Worm (Caenorhabditis elegans) whole organism, L3 larva: ENCODE data around the gene mif-2.

Experiments
- R02D3.7 ChIP-seq: fragments of 150-350 bp; optimal IDR thresholded peaks from 2 replicates; lab custom pipeline; 2014; ENCODE audit warnings: missing biosample characterization, missing genetic modification characterization
- ZK546.5 ChIP-seq: sonication (generic microtip); optimal IDR thresholded peaks from 2 replicates; lab custom pipeline; 2017; ENCODE audit warnings: missing biosample characterization, missing genetic modification characterization
- aly-2 ChIP-seq: fragments of 150-350 bp; optimal IDR thresholded peaks from 2 replicates; lab custom pipeline; 2014; ENCODE audit warnings: missing biosample characterization, missing genetic modification characterization
- ama-1 ChIP-seq: fragments of 150-350 bp; optimal IDR thresholded peaks from 2 replicates; lab custom pipeline; 2018
- ceh-16 ChIP-seq: sonication (generic microtip); optimal IDR thresholded peaks from 2 replicates; lab custom pipeline; 2017; ENCODE audit warnings: missing biosample characterization, missing genetic modification characterization
- ceh-28 ChIP-seq: fragments of 150-350 bp; optimal IDR thresholded peaks from 2 replicates; lab custom pipeline; 2014; ENCODE audit warnings: missing biosample characterization, missing genetic modification reagents, missing genetic modification characterization
- ceh-82 ChIP-seq: fragments of 150-350 bp; optimal IDR thresholded peaks from 2 replicates; lab custom pipeline; 2014; ENCODE audit warnings: missing biosample characterization, missing genetic modification characterization
- ceh-9 ChIP-seq: sonication (generic microtip); optimal IDR thresholded peaks from 2 replicates; lab custom pipeline; 2018; ENCODE audit warnings: missing biosample characterization, missing genetic modification characterization
- daf-12 ChIP-seq: fragments of 150-350 bp; optimal IDR thresholded peaks from 2 replicates; lab custom pipeline; 2014; ENCODE audit warnings: missing biosample characterization, missing genetic modification reagents, missing genetic modification characterization
- egl-27 ChIP-seq: sonication (generic microtip); optimal IDR thresholded peaks from 4 replicates; lab custom pipeline; 2017; ENCODE audit warnings: missing biosample characterization, missing genetic modification reagents, missing genetic modification characterization
- egl-5 ChIP-seq: fragments of 150-350 bp; optimal IDR thresholded peaks from 2 replicates; lab custom pipeline; 2017; ENCODE audit warnings: missing biosample characterization, missing genetic modification reagents, missing genetic modification characterization, inconsistent platforms
- elt-1 ChIP-seq: fragments of 150-350 bp; optimal IDR thresholded peaks from 2 replicates; lab custom pipeline; 2014; ENCODE audit warnings: missing biosample characterization, missing genetic modification characterization
- elt-2 ChIP-seq: sonication (generic microtip); optimal IDR thresholded peaks from 2 replicates; lab custom pipeline; 2016; ENCODE audit warnings: missing genetic modification reagents, mild to moderate bottlenecking, missing genetic modification characterization, missing compliant biosample characterization
- elt-3 ChIP-seq, 3 experiments: fragments of 150-350 bp in 1 of 3; sonication (generic microtip) in 2 of 3; optimal IDR thresholded peaks; 2 replicates in 2 of 3; 4 replicates in 1 of 3; lab custom pipeline; 2014 to 2017; ENCODE audit warnings: missing biosample characterization in 3 of 3, missing genetic modification characterization in 3 of 3
- eor-1 ChIP-seq, 2 experiments: fragments of 150-350 bp; optimal IDR thresholded peaks; 2 replicates each; lab custom pipeline; 2014 to 2018; ENCODE audit warnings: missing biosample characterization in 2 of 2, missing genetic modification characterization in 2 of 2
- fkh-10 ChIP-seq: sonication (generic microtip); optimal IDR thresholded peaks from 2 replicates; lab custom pipeline; 2017; ENCODE audit warnings: missing biosample characterization, missing genetic modification reagents, missing genetic modification characterization
- fkh-2 ChIP-seq: fragments of 150-350 bp; optimal IDR thresholded peaks from 2 replicates; lab custom pipeline; 2014; ENCODE audit warnings: missing biosample characterization, missing genetic modification reagents, missing genetic modification characterization
- fos-1 ChIP-seq: fragments of 150-350 bp; optimal IDR thresholded peaks from 2 replicates; lab custom pipeline; 2014; ENCODE audit warnings: missing biosample characterization, missing genetic modification characterization
- hmg-11 ChIP-seq: sonication (generic microtip); optimal IDR thresholded peaks from 2 replicates; lab custom pipeline; 2016; ENCODE audit warnings: missing genetic modification characterization, missing compliant biosample characterization
- jun-1 ChIP-seq: fragments of 150-350 bp; optimal IDR thresholded peaks from 2 replicates; lab custom pipeline; 2014; ENCODE audit warnings: missing biosample characterization, missing genetic modification reagents, missing genetic modification characterization
- lin-15B ChIP-seq: fragments of 150-350 bp; optimal IDR thresholded peaks from 2 replicates; lab custom pipeline; 2014; ENCODE audit warnings: missing biosample characterization, missing genetic modification characterization
- lin-39 ChIP-seq: fragments of 150-350 bp; optimal IDR thresholded peaks from 2 replicates; lab custom pipeline; 2018; ENCODE audit warnings: missing biosample characterization, missing genetic modification reagents, missing genetic modification characterization
- lsy-12 ChIP-seq: sonication (generic microtip); optimal IDR thresholded peaks from 2 replicates; lab custom pipeline; 2016; ENCODE audit warnings: mild to moderate bottlenecking, missing genetic modification characterization, missing compliant biosample characterization
- mdl-1 ChIP-seq: fragments of 150-350 bp; optimal IDR thresholded peaks from 2 replicates; lab custom pipeline; 2014; ENCODE audit warnings: missing biosample characterization, missing genetic modification characterization
- mml-1 ChIP-seq: fragments of 150-350 bp; sonication (generic microtip); optimal IDR thresholded peaks from 3 replicates; lab custom pipeline; 2014; ENCODE audit warnings: missing biosample characterization, missing genetic modification characterization
- nfya-1 ChIP-seq: sonication (generic microtip); optimal IDR thresholded peaks from 2 replicates; lab custom pipeline; 2017; ENCODE audit warnings: missing genetic modification characterization, mild to moderate bottlenecking, missing compliant biosample characterization, antibody characterized with exemption, moderate library complexity; ENCODE audit not compliant: insufficient read depth
- nhr-11 ChIP-seq: fragments of 150-350 bp; optimal IDR thresholded peaks from 2 replicates; lab custom pipeline; 2014; ENCODE audit warnings: missing biosample characterization, missing genetic modification characterization
- nhr-12 ChIP-seq: fragments of 150-350 bp; optimal IDR thresholded peaks from 2 replicates; lab custom pipeline; 2014; ENCODE audit warnings: missing biosample characterization, missing genetic modification characterization
- nhr-23 ChIP-seq: fragments of 150-350 bp; optimal IDR thresholded peaks from 2 replicates; lab custom pipeline; 2014; ENCODE audit warnings: missing biosample characterization, missing genetic modification reagents, missing genetic modification characterization
- nhr-237 ChIP-seq: fragments of 150-350 bp; optimal IDR thresholded peaks from 2 replicates; lab custom pipeline; 2014; ENCODE audit warnings: missing biosample characterization, missing genetic modification characterization
- nhr-25 ChIP-seq: sonication (generic microtip); optimal IDR thresholded peaks from 2 replicates; lab custom pipeline; 2017; ENCODE audit warnings: missing biosample characterization, missing genetic modification characterization
- nhr-28 ChIP-seq: fragments of 150-350 bp; optimal IDR thresholded peaks from 2 replicates; lab custom pipeline; 2014; ENCODE audit warnings: missing biosample characterization, missing genetic modification characterization
- nhr-43 ChIP-seq: sonication (generic microtip); optimal IDR thresholded peaks from 2 replicates; lab custom pipeline; 2016; ENCODE audit warnings: mild to moderate bottlenecking, missing genetic modification characterization, missing compliant biosample characterization; ENCODE audit not compliant: poor library complexity, severe bottlenecking
- nhr-67 ChIP-seq: fragments of 150-350 bp; optimal IDR thresholded peaks from 2 replicates; lab custom pipeline; 2014; ENCODE audit warnings: missing biosample characterization, missing genetic modification characterization
- nhr-76 ChIP-seq: fragments of 150-350 bp; sonication (generic microtip); optimal IDR thresholded peaks from 5 replicates; lab custom pipeline; 2014; ENCODE audit warnings: missing biosample characterization, missing genetic modification characterization
- nhr-77 ChIP-seq: fragments of 150-350 bp; optimal IDR thresholded peaks from 2 replicates; lab custom pipeline; 2014; ENCODE audit warnings: missing biosample characterization, missing genetic modification characterization
- pha-4 ChIP-seq: fragments of 150-350 bp; optimal IDR thresholded peaks from 2 replicates; lab custom pipeline; 2014; ENCODE audit warnings: missing biosample characterization, missing genetic modification reagents, missing genetic modification characterization
- pqm-1 ChIP-seq: fragments of 150-350 bp; optimal IDR thresholded peaks from 2 replicates; lab custom pipeline; 2017; ENCODE audit warnings: missing biosample characterization, missing genetic modification characterization, inconsistent platforms
- sea-2 ChIP-seq: fragments of 150-350 bp; sonication (generic microtip); optimal IDR thresholded peaks from 4 replicates; lab custom pipeline; 2014; ENCODE audit warnings: missing biosample characterization, missing genetic modification reagents, missing genetic modification characterization
- skn-1 ChIP-seq: fragments of 150-350 bp; optimal IDR thresholded peaks from 2 replicates; lab custom pipeline; 2014; ENCODE audit warnings: missing biosample characterization, missing genetic modification characterization
- tbx-2 ChIP-seq: sonication (generic microtip); optimal IDR thresholded peaks from 2 replicates; lab custom pipeline; 2016; ENCODE audit warnings: mild to moderate bottlenecking, missing genetic modification characterization, missing compliant biosample characterization
- unc-39 ChIP-seq: sonication (generic microtip); optimal IDR thresholded peaks from 4 replicates; lab custom pipeline; 2017; ENCODE audit warnings: missing biosample characterization, missing genetic modification characterization
- unc-62 ChIP-seq: fragments of 150-350 bp; sonication (generic microtip); optimal IDR thresholded peaks from 4 replicates; lab custom pipeline; 2014; ENCODE audit warnings: missing biosample characterization, missing genetic modification reagents, missing genetic modification characterization
- zag-1 ChIP-seq: fragments of 150-350 bp; optimal IDR thresholded peaks from 2 replicates; lab custom pipeline; 2014; ENCODE audit warnings: missing biosample characterization, missing genetic modification characterization
- ztf-11 ChIP-seq: fragments of 150-350 bp; optimal IDR thresholded peaks from 2 replicates; lab custom pipeline; 2014; ENCODE audit warnings: missing biosample characterization, missing genetic modification characterization
- ztf-4 ChIP-seq: fragments of 150-350 bp; optimal IDR thresholded peaks from 2 replicates; lab custom pipeline; 2014; ENCODE audit warnings: missing biosample characterization, missing genetic modification characterization

Gene mif-2

DNA sequence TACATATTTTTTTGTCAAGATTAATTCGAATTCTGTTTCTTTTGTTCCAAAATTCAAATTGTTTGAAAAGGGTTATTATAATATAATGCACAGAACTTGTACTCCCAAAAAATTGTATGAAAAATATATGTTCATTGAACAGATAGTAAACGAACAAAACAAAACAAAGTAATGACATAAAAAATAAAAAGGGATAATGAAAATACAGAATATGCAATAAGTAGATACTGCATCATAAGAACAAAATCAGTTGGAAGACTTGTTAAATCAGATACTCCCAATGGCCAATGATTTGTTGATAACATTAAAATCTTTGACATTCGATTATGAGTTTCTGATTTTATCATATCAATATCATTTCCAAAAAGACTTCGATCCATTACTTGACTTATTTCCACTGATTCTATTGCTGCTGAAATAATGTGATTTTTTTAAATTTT is 26.3 kb upstream of the mif-2 start:
- TF ChIP-seq aly-2 (tag; lab: Kevin White, UChicago): peak; percentile 77
- peak; percentile 43 for TF ChIP-seq ceh-28 (tag; lab: Kevin White, UChicago)
- peak; percentile 35 for TF ChIP-seq elt-2 (tag; lab: Kevin White, UChicago)
- TF ChIP-seq jun-1 (tag; lab: Kevin White, UChicago): peak; percentile 4
- TF ChIP-seq fos-1 (tag; lab: Kevin White, UChicago): peak; percentile 1
- TF ChIP-seq R02D3.7 (tag; lab: Kevin White, UChicago): no peak

DNA sequence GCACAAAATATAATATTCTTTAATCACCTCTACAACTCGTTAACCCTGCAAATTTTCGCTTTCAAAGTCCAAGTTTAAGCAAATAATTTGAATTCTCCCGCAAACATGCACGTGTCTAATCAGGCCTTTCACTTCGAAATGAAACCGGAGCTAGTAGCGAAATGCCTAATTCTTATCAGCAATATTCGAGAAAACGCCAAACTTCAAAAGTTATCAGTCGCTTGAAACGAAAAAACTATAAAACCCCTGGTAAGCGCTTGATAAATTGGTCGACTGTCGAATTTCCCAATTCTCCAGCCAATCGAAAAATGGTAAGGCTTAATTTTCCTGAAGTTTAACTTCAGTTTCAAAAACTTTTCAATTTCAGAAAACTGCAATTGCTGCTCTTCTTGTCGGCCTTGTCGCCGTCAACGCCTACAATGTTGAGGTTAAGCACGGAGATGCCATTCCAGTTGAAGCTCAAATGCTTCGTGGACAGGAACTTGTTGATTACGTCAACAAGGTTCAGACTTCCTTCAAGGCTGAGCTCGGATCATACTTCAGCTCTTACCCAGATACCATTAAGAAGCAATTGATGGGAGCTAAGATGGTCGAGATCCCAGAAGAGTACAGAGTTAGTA is 24.7 kb upstream of the mif-2 start, which contains the start of gene cpr-9:
TSS of gene cpr-9 (plus strand) at position 188 of the 620 bp plus-strand sequence.
- TF ChIP-seq tbx-2 (tag; lab: Kevin White, UChicago) (no peak), elt-2 (tag; lab: Kevin White, UChicago) (peak; percentile 93), nhr-77 (tag; lab: Kevin White, UChicago) (no peak), lin-39 (tag; lab: Kevin White, UChicago) (no peak), hmg-11 (tag; lab: Kevin White, UChicago) (no peak), nhr-12 (tag; lab: Kevin White, UChicago) (no peak), pqm-1 (tag; lab: Kevin White, UChicago) (peak; percentile 94), pha-4 (peak; percentile 54)
- TF ChIP-seq, all 47 proteins: peak for 3

DNA sequence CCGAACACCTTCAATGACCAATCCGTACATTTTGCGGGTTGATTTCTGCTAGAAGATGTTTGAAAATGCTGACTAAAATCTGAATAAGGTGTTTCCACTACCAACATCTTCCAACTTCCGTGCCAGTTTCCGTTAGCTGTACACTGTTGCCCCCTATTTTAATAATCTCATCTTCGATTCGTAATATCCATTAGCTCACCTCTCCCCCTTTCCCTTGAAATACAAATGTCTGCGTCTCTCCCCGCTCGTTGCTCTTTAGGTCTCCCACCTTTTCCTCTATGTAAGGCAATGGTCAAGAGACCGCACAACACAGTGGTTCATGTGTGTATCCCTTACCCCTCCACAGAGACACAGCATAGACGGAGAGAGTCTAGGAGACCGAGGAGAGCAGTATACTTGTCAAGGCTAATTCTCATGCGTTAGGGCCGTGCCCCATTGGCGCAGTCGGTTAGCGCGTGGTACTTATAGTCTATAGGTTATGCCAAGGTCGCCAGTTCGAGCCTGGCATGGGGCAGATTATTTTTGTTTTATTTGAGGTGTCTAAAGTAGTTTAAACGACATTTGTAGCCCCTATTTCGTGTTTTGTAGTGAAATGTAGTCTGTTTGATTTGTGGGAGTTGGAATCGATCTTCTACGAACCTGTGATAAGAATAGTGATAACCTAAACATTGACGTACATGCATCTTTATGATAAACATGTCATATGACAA is 23.6 kb upstream of the mif-2 start, which contains the start of gene gcy-33:
TSS of gene gcy-33 (minus strand) at position 51 of the 710 bp plus-strand sequence.
- TF ChIP-seq aly-2 (tag; lab: Kevin White, UChicago): peak; percentile 16
- TF ChIP-seq daf-12 (tag; lab: Kevin White, UChicago): no peak
- no peak for TF ChIP-seq mml-1
- peak; percentile 80 for TF ChIP-seq egl-27 (tag; lab: Kevin White, UChicago)
- no peak for TF ChIP-seq skn-1 (tag; lab: Kevin White, UChicago)
- peak; percentile 61 for TF ChIP-seq ceh-82 (tag; lab: Kevin White, UChicago)
- TF ChIP-seq nhr-76: peak; percentile 6
- TF ChIP-seq fos-1 (tag; lab: Kevin White, UChicago): peak; percentile 62
- peak; percentile 48 for TF ChIP-seq nhr-23 (tag; lab: Kevin White, UChicago)
- no peak for TF ChIP-seq ama-1
- TF ChIP-seq nhr-67: no peak
- TF ChIP-seq elt-1 (tag; lab: Kevin White, UChicago): no peak
- TF ChIP-seq fkh-10 (GFP tag; lab: Kevin White, UChicago): no peak
- TF ChIP-seq unc-62 (GFP tag; lab: Kevin White, UChicago): no peak
- TF ChIP-seq elt-2 (tag; lab: Kevin White, UChicago): peak; percentile 94
- no peak for TF ChIP-seq ztf-11 (tag; lab: Kevin White, UChicago)
- TF ChIP-seq nhr-43: peak; percentile 91
- no peak for TF ChIP-seq nhr-12 (tag; lab: Kevin White, UChicago)
- peak; percentile 15 for TF ChIP-seq ztf-4
- TF ChIP-seq nhr-237: no peak
- TF ChIP-seq pha-4: peak; percentile 79
- TF ChIP-seq nfya-1 (tag; lab: Kevin White, UChicago): peak; percentile 78
- TF ChIP-seq nhr-28 (tag; lab: Kevin White, UChicago): no peak
- peak; percentile 84 for TF ChIP-seq lsy-12 (tag; lab: Kevin White, UChicago)
- TF ChIP-seq nhr-11: no peak
- peak; percentile 97 for TF ChIP-seq pqm-1 (tag; lab: Kevin White, UChicago)
- TF ChIP-seq ceh-9: no peak
- peak; percentile 64 for TF ChIP-seq R02D3.7 (tag; lab: Kevin White, UChicago)
- TF ChIP-seq mdl-1: no peak
- TF ChIP-seq unc-39: no peak
- no peak for TF ChIP-seq elt-3 (tag; optimal IDR thresholded peaks at IDR 0.05; lab: Kevin White, UChicago)
- TF ChIP-seq hmg-11 (tag; lab: Kevin White, UChicago): peak; percentile 99
- TF ChIP-seq lin-15B (tag; lab: Kevin White, UChicago): no peak
- TF ChIP-seq ceh-16 (tag; lab: Kevin White, UChicago): no peak
- TF ChIP-seq tbx-2 (tag; lab: Kevin White, UChicago): peak; percentile 78
- peak; percentile 71 for TF ChIP-seq nhr-25 (tag; lab: Kevin White, UChicago)
- no peak for TF ChIP-seq ZK546.5 (tag; lab: Kevin White, UChicago)
- TF ChIP-seq fkh-2: no peak
- peak; percentile 65 for TF ChIP-seq jun-1 (tag; lab: Kevin White, UChicago)
- no peak for TF ChIP-seq zag-1 (tag; lab: Kevin White, UChicago)
- peak; percentile 60 for TF ChIP-seq sea-2 (GFP tag; lab: Kevin White, UChicago)
- TF ChIP-seq egl-5 (tag; lab: Kevin White, UChicago): peak; percentile 75
- TF ChIP-seq eor-1 (tag; optimal IDR thresholded peaks at IDR 0.05; lab: Kevin White, UChicago): no peak
